Worm (Caenorhabditis elegans): ENCODE results near the gene sru-31.

sru-31 gene

DNA sequence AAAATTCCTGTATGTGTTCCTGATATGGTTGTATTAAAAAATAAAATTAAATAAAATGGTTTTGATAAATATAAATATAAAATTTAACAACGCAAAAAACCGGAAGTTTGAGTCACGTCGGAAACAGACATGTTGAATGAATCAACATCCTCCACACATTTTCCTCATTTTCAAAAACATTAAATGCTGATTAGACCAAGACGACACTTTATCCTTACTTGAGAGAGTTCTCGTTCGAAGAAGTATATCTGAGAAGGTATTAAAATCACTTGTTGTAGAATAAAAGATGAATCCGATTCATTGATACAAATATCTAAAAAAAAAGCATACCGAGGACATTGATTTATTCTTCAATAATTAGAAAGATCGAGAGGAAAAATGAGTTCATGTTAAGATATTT lies 18.3 kb upstream of the sru-31 start:
- TF ChIP-seq unc-39 (tag; optimal IDR thresholded peaks at IDR 0.05), result no peak
- no peak for TF ChIP-seq nhr-23 (tag; optimal IDR thresholded peaks at IDR 0.05)
- no peak for TF ChIP-seq elt-2 (tag; optimal IDR thresholded peaks at IDR 0.05)
- no peak for TF ChIP-seq skn-1 (tag; optimal IDR thresholded peaks at IDR 0.05)
- TF ChIP-seq ama-1 (optimal IDR thresholded peaks at IDR 0.05), result no peak
- TF ChIP-seq lin-39 (tag; optimal IDR thresholded peaks at IDR 0.05), result no peak
- TF ChIP-seq elt-3 (tag; optimal IDR thresholded peaks at IDR 0.05), result no peak
- no peak for TF ChIP-seq fkh-2 (tag; optimal IDR thresholded peaks at IDR 0.05)
- no peak for TF ChIP-seq tbx-2 (tag; optimal IDR thresholded peaks at IDR 0.05)
- TF ChIP-seq ztf-11 (tag; optimal IDR thresholded peaks at IDR 0.05), result no peak
- no peak for TF ChIP-seq aly-2 (tag; optimal IDR thresholded peaks at IDR 0.05)
- no peak for TF ChIP-seq nhr-67 (tag; optimal IDR thresholded peaks at IDR 0.05)
- no peak for TF ChIP-seq ceh-82 (tag; optimal IDR thresholded peaks at IDR 0.05)
- TF ChIP-seq mml-1 (tag; optimal IDR thresholded peaks at IDR 0.05), result no peak
- no peak for TF ChIP-seq zag-1 (tag; optimal IDR thresholded peaks at IDR 0.05)
- TF ChIP-seq nhr-25 (tag; optimal IDR thresholded peaks at IDR 0.05), result no peak
- TF ChIP-seq unc-62 (GFP tag; optimal IDR thresholded peaks at IDR 0.05), result no peak
- TF ChIP-seq ceh-28 (tag; optimal IDR thresholded peaks at IDR 0.05), result no peak
- TF ChIP-seq ZK546.5 (tag; optimal IDR thresholded peaks at IDR 0.05), result no peak

DNA sequence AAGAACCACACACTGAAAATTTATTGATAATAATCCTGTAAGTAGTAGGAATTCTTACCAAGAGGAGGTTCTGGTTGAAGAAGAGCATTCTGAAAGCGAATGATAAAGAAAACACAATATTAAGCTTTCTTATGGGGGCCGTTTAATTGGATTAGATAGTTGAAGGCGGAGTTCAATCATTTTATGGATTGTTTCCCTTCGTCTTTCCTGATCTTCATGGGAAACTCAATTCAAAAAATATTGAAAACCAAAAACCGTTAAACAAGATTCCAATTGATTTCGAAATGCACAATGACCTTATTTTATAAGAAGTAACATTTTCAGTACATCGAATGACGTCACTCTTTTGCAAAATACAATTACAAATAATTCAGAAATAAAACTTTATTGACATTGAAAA lies 17.4 kb upstream of the sru-31 start, which contains the start of gene F46B6.13:
TSS of gene F46B6.13 (minus strand) at position 101 of the 400 bp plus-strand sequence.
- no peak for TF ChIP-seq lin-39 (tag; optimal IDR thresholded peaks at IDR 0.05)
- TF ChIP-seq nhr-25 (tag; optimal IDR thresholded peaks at IDR 0.05), result no peak
- TF ChIP-seq ztf-4 (tag; optimal IDR thresholded peaks at IDR 0.05), result no peak
- no peak for TF ChIP-seq mdl-1 (tag; optimal IDR thresholded peaks at IDR 0.05)
- no peak for TF ChIP-seq nhr-76 (tag; optimal IDR thresholded peaks at IDR 0.05)
- no peak for TF ChIP-seq ZK546.5 (tag; optimal IDR thresholded peaks at IDR 0.05)
- no peak for TF ChIP-seq sea-2 (GFP tag; optimal IDR thresholded peaks at IDR 0.05)
- no peak for TF ChIP-seq unc-62 (GFP tag; optimal IDR thresholded peaks at IDR 0.05)
- no peak for TF ChIP-seq elt-3 (tag; optimal IDR thresholded peaks at IDR 0.05)
- TF ChIP-seq ceh-82 (tag; optimal IDR thresholded peaks at IDR 0.05), result no peak
- no peak for TF ChIP-seq lin-15B (tag; optimal IDR thresholded peaks at IDR 0.05)
- no peak for TF ChIP-seq nhr-11 (tag; optimal IDR thresholded peaks at IDR 0.05)
- TF ChIP-seq mml-1 (tag; optimal IDR thresholded peaks at IDR 0.05), result no peak
- no peak for TF ChIP-seq jun-1 (tag; optimal IDR thresholded peaks at IDR 0.05)

DNA sequence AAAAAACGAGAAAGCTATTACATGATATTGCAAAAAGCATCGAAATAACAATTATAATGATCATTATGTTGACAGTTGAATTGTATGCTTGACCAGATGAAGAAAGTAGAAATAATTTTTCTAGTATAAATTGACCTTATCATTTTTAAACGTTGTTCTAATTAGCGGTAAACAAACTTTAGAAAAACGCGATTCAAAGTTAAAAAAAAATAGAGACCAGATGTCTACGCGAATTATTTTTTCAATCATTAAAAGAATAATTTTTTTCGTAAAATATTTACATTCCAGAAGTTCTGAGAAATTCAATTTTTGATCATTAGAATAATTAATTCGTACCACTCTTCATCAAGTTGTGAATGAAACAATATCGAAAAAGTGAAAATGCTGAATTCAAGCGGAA lies 14.5 kb upstream of the sru-31 start, which contains the start of gene F46B6.10:
TSS of gene F46B6.10 (minus strand) at position 101 of the 400 bp plus-strand sequence.
- no peak for TF ChIP-seq R02D3.7 (tag; optimal IDR thresholded peaks at IDR 0.05)
- TF ChIP-seq hmg-11 (tag; optimal IDR thresholded peaks at IDR 0.05), result no peak
- no peak for TF ChIP-seq mml-1 (tag; optimal IDR thresholded peaks at IDR 0.05)
- no peak for TF ChIP-seq nhr-237 (tag; optimal IDR thresholded peaks at IDR 0.05)

DNA sequence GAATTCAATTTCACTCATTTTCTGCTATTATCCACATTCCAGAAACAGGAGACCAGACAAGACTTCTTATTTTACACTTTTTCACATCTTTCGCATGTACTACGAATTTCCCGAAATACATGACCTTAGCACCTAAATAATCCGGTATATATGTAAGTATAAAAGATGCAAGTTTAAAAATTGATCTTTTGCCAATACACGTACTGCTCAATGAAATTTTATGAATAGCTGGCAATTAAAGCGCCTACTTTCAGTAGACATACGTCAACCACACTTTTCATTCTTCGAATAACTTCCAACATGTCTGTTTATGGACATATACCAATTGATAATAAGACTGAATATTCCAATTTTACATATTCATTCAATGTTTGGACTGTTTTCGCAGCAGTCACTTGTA lies 13.3 kb upstream of the sru-31 start, which contains the start of gene sru-39:
TSS of gene sru-39 (plus strand) at position 301 of the 400 bp plus-strand sequence.
- TF ChIP-seq elt-2 (tag; optimal IDR thresholded peaks at IDR 0.05) (no peak), nhr-43 (tag; optimal IDR thresholded peaks at IDR 0.05; ENCODE audit: poor library complexity, severe bottlenecking) (no peak), elt-3 (tag; optimal IDR thresholded peaks at IDR 0.05) (no peak), egl-5 (tag; optimal IDR thresholded peaks at IDR 0.05) (no peak), ceh-28 (tag; optimal IDR thresholded peaks at IDR 0.05) (no peak), lin-15B (tag; optimal IDR thresholded peaks at IDR 0.05) (no peak), fkh-10 (GFP tag; optimal IDR thresholded peaks at IDR 0.05) (no peak), fkh-2 (tag; optimal IDR thresholded peaks at IDR 0.05) (no peak), skn-1 (tag; optimal IDR thresholded peaks at IDR 0.05) (no peak)

DNA sequence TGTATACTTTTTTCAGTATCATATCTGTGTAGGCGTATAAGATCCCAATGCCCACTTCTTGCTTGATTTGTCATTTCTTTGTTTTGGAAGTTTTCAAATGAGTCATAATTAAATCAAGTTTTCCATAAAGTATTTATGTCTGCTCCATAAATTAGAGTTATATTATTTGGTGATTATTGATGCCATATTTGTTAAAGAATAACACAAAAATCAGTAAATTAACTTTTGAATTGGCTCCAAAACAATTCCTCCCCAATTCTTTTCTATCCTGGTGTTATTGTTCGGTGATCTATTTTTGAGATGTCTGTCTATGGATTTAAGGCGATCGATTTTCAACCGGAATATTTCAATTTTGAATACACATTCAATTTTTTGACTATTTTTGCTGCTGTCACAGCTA lies 11.3 kb upstream of the sru-31 start, which contains the start of gene sru-37:
TSS of gene sru-37 (plus strand) at position 301 of the 400 bp plus-strand sequence.
- TF ChIP-seq nhr-43 (tag; optimal IDR thresholded peaks at IDR 0.05; ENCODE audit: poor library complexity, severe bottlenecking), result no peak
- TF ChIP-seq aly-2 (tag; optimal IDR thresholded peaks at IDR 0.05), result no peak

DNA sequence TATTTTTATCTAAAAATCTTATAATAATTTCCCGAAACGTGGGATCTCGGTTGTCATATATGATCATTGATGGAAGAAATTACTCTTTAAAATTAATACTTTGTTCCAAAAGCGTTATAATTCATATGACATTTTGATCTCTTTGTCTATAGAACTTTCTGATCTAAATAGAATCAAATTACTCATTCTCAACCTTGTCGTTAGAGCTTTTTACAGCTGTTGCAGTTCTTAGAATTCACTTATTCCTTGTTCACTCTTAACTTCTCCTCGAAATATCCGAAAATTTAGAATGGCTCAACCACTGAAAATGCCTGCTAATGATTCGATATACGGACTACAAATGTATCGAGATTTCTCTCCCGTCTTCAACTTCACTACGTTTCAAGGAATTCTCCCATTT lies 5.3 kb upstream of the sru-31 start, which contains the start of gene sru-29:
TSS of gene sru-29 (plus strand) at position 301 of the 400 bp plus-strand sequence.
- TF ChIP-seq lsy-12 (tag; optimal IDR thresholded peaks at IDR 0.05) (no peak), pha-4 (tag; optimal IDR thresholded peaks at IDR 0.05) (no peak), ceh-82 (tag; optimal IDR thresholded peaks at IDR 0.05) (no peak), ceh-9 (tag; optimal IDR thresholded peaks at IDR 0.05) (no peak), zag-1 (tag; optimal IDR thresholded peaks at IDR 0.05) (no peak), nhr-43 (tag; optimal IDR thresholded peaks at IDR 0.05; ENCODE audit: poor library complexity, severe bottlenecking) (no peak), eor-1 (tag; optimal IDR thresholded peaks at IDR 0.05) (no peak), nhr-25 (tag; optimal IDR thresholded peaks at IDR 0.05) (no peak)

Data from whole organism, L3 larva.